Worm (Caenorhabditis elegans): ENCODE results near the gene nhr-55.

- TF ChIP-seq dpl-1 (GFP tag; optimal IDR thresholded peaks at IDR 0.05) (no peak), zfh-2 (GFP tag; conservative IDR thresholded peaks at IDR 0.05) (no peak), ama-1 (optimal IDR thresholded peaks at IDR 0.05) (no peak), ama-1 (GFP tag; optimal IDR thresholded peaks at IDR 0.05) (no peak), somi-1 (GFP tag; optimal IDR thresholded peaks at IDR 0.05) (no peak)
Measured at ce11 chrV:503728-504127, 25.8 kb downstream of the nhr-55 start, which contains the start of gene srlf-35.
